Fruit fly (Drosophila melanogaster) whole organism, embryonic: ENCODE results near the gene CG43051.

Source experiments
- Bteb2 ChIP-seq: fragments of 200-800 bp; sonication (Bioruptor generic); optimal IDR thresholded peaks from 2 replicates; lab custom pipeline; 2016; ENCODE audit warnings: missing biosample characterization, missing genetic modification characterization
- CG10979 ChIP-seq: fragments of 200-800 bp; sonication (Bioruptor generic); optimal IDR thresholded peaks from 2 replicates; lab custom pipeline; 2018; ENCODE audit warnings: missing biosample characterization, mild to moderate bottlenecking, missing genetic modification characterization, moderate library complexity
- CG11247 ChIP-seq: fragments of 200-800 bp; sonication (Bioruptor generic); IDR thresholded peaks from 2 replicates; pipeline ENCODE4 v1.3.6; 2022; ENCODE audit warnings: missing biosample characterization, missing genetic modification characterization
- CG11504 ChIP-seq: fragments of 200-800 bp; sonication (Bioruptor generic); optimal IDR thresholded peaks from 3 replicates; lab custom pipeline; 2019; ENCODE audit warnings: missing biosample characterization, mild to moderate bottlenecking, missing genetic modification characterization, moderate library complexity
- CG11696 ChIP-seq: fragments of 200-800 bp; sonication (Bioruptor generic); IDR thresholded peaks from 2 replicates; pipeline ENCODE4 v1.3.6; 2022; ENCODE audit warnings: missing biosample characterization, missing genetic modification characterization
- CG12391 ChIP-seq: fragments of 200-800 bp; sonication (Bioruptor generic); optimal IDR thresholded peaks from 3 replicates; lab custom pipeline; 2018; ENCODE audit warnings: missing biosample characterization, mild to moderate bottlenecking, missing genetic modification characterization, moderate library complexity
- CG15269 ChIP-seq: fragments of 200-800 bp; sonication (Bioruptor generic); optimal IDR thresholded peaks from 2 replicates; lab custom pipeline; 2018; ENCODE audit warnings: missing biosample characterization, mild to moderate bottlenecking, missing genetic modification characterization, moderate library complexity
- CG17568 ChIP-seq: fragments of 200-800 bp; sonication (Bioruptor generic); optimal IDR thresholded peaks from 2 replicates; lab custom pipeline; 2018; ENCODE audit warnings: missing biosample characterization, mild to moderate bottlenecking, missing genetic modification characterization, moderate library complexity
- CG2678 ChIP-seq: fragments of 200-800 bp; sonication (Bioruptor generic); optimal IDR thresholded peaks from 3 replicates; lab custom pipeline; 2019; ENCODE audit warnings: missing biosample characterization, mild to moderate bottlenecking, missing genetic modification characterization, moderate library complexity
- CG3163 ChIP-seq: fragments of 200-800 bp; sonication (Bioruptor generic); optimal IDR thresholded peaks from 3 replicates; lab custom pipeline; 2016; ENCODE audit warnings: missing biosample characterization, missing genetic modification characterization
- CG32767 ChIP-seq: fragments of 200-800 bp; sonication (Bioruptor generic); IDR thresholded peaks from 2 replicates; pipeline ENCODE4 v1.3.6; 2022; ENCODE audit warnings: missing biosample characterization, missing genetic modification characterization
- CG3995 ChIP-seq: fragments of 200-800 bp; sonication (Bioruptor generic); optimal IDR thresholded peaks from 3 replicates; lab custom pipeline; 2016; ENCODE audit warnings: missing biosample characterization, missing genetic modification characterization
- CG7271 ChIP-seq: fragments of 200-800 bp; sonication (Bioruptor generic); optimal IDR thresholded peaks from 2 replicates; lab custom pipeline; 2018; ENCODE audit warnings: missing biosample characterization, mild to moderate bottlenecking, missing genetic modification characterization, moderate library complexity
- CG7839 ChIP-seq: fragments of 200-800 bp; sonication (Bioruptor generic); optimal IDR thresholded peaks from 3 replicates; lab custom pipeline; 2018; ENCODE audit warnings: missing biosample characterization, mild to moderate bottlenecking, missing genetic modification characterization, moderate library complexity
- CG8944 ChIP-seq: fragments of 200-800 bp; sonication (Bioruptor generic); optimal IDR thresholded peaks from 3 replicates; lab custom pipeline; 2016; ENCODE audit warnings: missing biosample characterization, missing genetic modification characterization
- CG9932 ChIP-seq: fragments of 200-800 bp; sonication (Bioruptor generic); IDR thresholded peaks from 2 replicates; pipeline ENCODE4 v1.3.6; 2022; ENCODE audit warnings: missing biosample characterization, missing genetic modification characterization
- CTCF ChIP-seq: fragments of 200-800 bp; sonication (Bioruptor generic); optimal IDR thresholded peaks from 2 replicates; lab custom pipeline; 2017; ENCODE audit warnings: missing biosample characterization, mild to moderate bottlenecking, missing genetic modification characterization, moderate library complexity
- D19A ChIP-seq: fragments of 200-800 bp; optimal IDR thresholded peaks from 3 replicates; lab custom pipeline; 2019; ENCODE audit warnings: missing biosample characterization, mild to moderate bottlenecking, missing genetic modification characterization, moderate library complexity
- Dip3 ChIP-seq: fragments of 200-800 bp; sonication (Bioruptor generic); optimal IDR thresholded peaks from 3 replicates; lab custom pipeline; 2016; ENCODE audit warnings: missing biosample characterization, missing genetic modification characterization
- Ets65A ChIP-seq: fragments of 200-800 bp; sonication (Bioruptor generic); peaks from one replicate; lab custom pipeline; 2016; ENCODE audit warnings: missing biosample characterization, missing genetic modification characterization
- Gsc ChIP-seq: fragments of 200-800 bp; sonication (Bioruptor generic); IDR thresholded peaks from 2 replicates; pipeline ENCODE4 v1.3.6; 2022; ENCODE audit warnings: missing biosample characterization, missing genetic modification characterization
- HLH3B ChIP-seq: fragments of 200-800 bp; sonication (Bioruptor generic); IDR thresholded peaks from 2 replicates; pipeline ENCODE4 v1.3.6; 2022; ENCODE audit warnings: missing biosample characterization, missing genetic modification characterization
- HmgZ ChIP-seq: fragments of 200-800 bp; sonication (Bioruptor generic); optimal IDR thresholded peaks from 2 replicates; lab custom pipeline; 2018; ENCODE audit warnings: missing biosample characterization, mild to moderate bottlenecking, missing genetic modification characterization
- Kr ChIP-seq: fragments of 200-800 bp; sonication (Bioruptor generic); optimal IDR thresholded peaks from 2 replicates; lab custom pipeline; 2017; ENCODE audit warnings: missing biosample characterization, mild to moderate bottlenecking, missing genetic modification characterization
- NC2α ChIP-seq: fragments of 200-800 bp; sonication (Bioruptor generic); optimal IDR thresholded peaks from 2 replicates; lab custom pipeline; 2016; ENCODE audit warnings: missing biosample characterization, missing genetic modification characterization
- Optix ChIP-seq: fragments of 200-800 bp; sonication (Bioruptor generic); IDR thresholded peaks from 3 replicates; pipeline ENCODE4 v1.3.6; 2022; ENCODE audit warnings: missing biosample characterization, missing genetic modification characterization
- Poxn ChIP-seq: fragments of 200-800 bp; sonication (Bioruptor generic); IDR thresholded peaks from 2 replicates; pipeline ENCODE4 v1.3.6; 2022; ENCODE audit warnings: missing biosample characterization, missing genetic modification characterization
- Sox100B ChIP-seq: fragments of 200-800 bp; sonication (Bioruptor generic); optimal IDR thresholded peaks from 3 replicates; lab custom pipeline; 2018; ENCODE audit warnings: missing biosample characterization, mild to moderate bottlenecking, missing genetic modification characterization
- Sox102F ChIP-seq: fragments of 200-800 bp; sonication (Bioruptor generic); optimal IDR thresholded peaks from 2 replicates; lab custom pipeline; 2018; ENCODE audit warnings: missing biosample characterization, mild to moderate bottlenecking, missing genetic modification characterization, moderate library complexity
- ab ChIP-seq: fragments of 200-800 bp; sonication (Bioruptor generic); optimal IDR thresholded peaks from 2 replicates; lab custom pipeline; 2016; ENCODE audit warnings: missing biosample characterization, missing genetic modification characterization
- ap ChIP-seq: fragments of 200-800 bp; sonication (Bioruptor generic); IDR thresholded peaks from 2 replicates; pipeline ENCODE4 v1.3.6; 2022; ENCODE audit warnings: missing biosample characterization, missing genetic modification characterization
- ase ChIP-seq: fragments of 200-800 bp; sonication (Bioruptor generic); IDR thresholded peaks from 3 replicates; pipeline ENCODE4 v1.3.6; 2022; ENCODE audit warnings: missing biosample characterization, missing genetic modification characterization
- chm ChIP-seq: fragments of 200-800 bp; sonication (Bioruptor generic); IDR thresholded peaks from 2 replicates; pipeline ENCODE4 v1.3.6; 2022; ENCODE audit warnings: missing biosample characterization, missing genetic modification characterization
- dmrt11E ChIP-seq: fragments of 200-800 bp; sonication (Bioruptor generic); optimal IDR thresholded peaks from 3 replicates; lab custom pipeline; 2018; ENCODE audit warnings: missing biosample characterization, mild to moderate bottlenecking, missing genetic modification characterization, moderate library complexity
- dmrt99B ChIP-seq: fragments of 200-800 bp; sonication (Bioruptor generic); optimal IDR thresholded peaks from 2 replicates; lab custom pipeline; 2018; ENCODE audit warnings: missing biosample characterization, mild to moderate bottlenecking, missing genetic modification characterization, moderate library complexity
- exex ChIP-seq: fragments of 200-800 bp; sonication (Bioruptor generic); optimal IDR thresholded peaks from 4 replicates; lab custom pipeline; 2018; ENCODE audit warnings: missing biosample characterization, mild to moderate bottlenecking, missing genetic modification characterization, moderate library complexity
- fd102C ChIP-seq: fragments of 200-800 bp; sonication (Bioruptor generic); optimal IDR thresholded peaks from 2 replicates; lab custom pipeline; 2018; ENCODE audit warnings: missing biosample characterization, mild to moderate bottlenecking, missing genetic modification characterization, moderate library complexity
- lbe ChIP-seq: fragments of 200-800 bp; sonication (Bioruptor generic); optimal IDR thresholded peaks from 2 replicates; lab custom pipeline; 2016; ENCODE audit warnings: missing biosample characterization, mild to moderate bottlenecking, missing genetic modification characterization
- lmd ChIP-seq: fragments of 200-800 bp; sonication (Bioruptor generic); IDR thresholded peaks from 2 replicates; pipeline ENCODE4 v1.3.6; 2022; ENCODE audit warnings: missing biosample characterization, missing genetic modification characterization
- mam ChIP-seq: fragments of 200-800 bp; sonication (Bioruptor generic); optimal IDR thresholded peaks from 3 replicates; lab custom pipeline; 2016; ENCODE audit warnings: missing biosample characterization, missing genetic modification characterization
- scrt ChIP-seq: fragments of 200-800 bp; sonication (Bioruptor generic); optimal IDR thresholded peaks from 2 replicates; lab custom pipeline; 2018; ENCODE audit warnings: missing biosample characterization, mild to moderate bottlenecking, missing genetic modification characterization, moderate library complexity
- sr ChIP-seq: fragments of 200-800 bp; sonication (Bioruptor generic); IDR thresholded peaks from 3 replicates; pipeline ENCODE4 v1.3.6; 2022; ENCODE audit warnings: missing biosample characterization, missing genetic modification characterization
- tgo ChIP-seq: fragments of 200-800 bp; sonication (Bioruptor generic); IDR thresholded peaks from 3 replicates; pipeline ENCODE4 v1.3.6; 2022; ENCODE audit warnings: missing biosample characterization, missing genetic modification characterization
- twi ChIP-seq: fragments of 200-800 bp; optimal IDR thresholded peaks from 2 replicates; lab custom pipeline; 2019; ENCODE audit warnings: missing biosample characterization, mild to moderate bottlenecking, missing genetic modification characterization, moderate library complexity
- yki ChIP-seq: fragments of >200 bp; optimal IDR thresholded peaks from 3 replicates; lab custom pipeline; 2018
- zfh1 ChIP-seq: fragments of 200-800 bp; sonication (Bioruptor generic); IDR thresholded peaks from 3 replicates; pipeline ENCODE4 v1.3.6; 2022; ENCODE audit warnings: missing biosample characterization, missing genetic modification characterization

CG43051 gene

DNA sequence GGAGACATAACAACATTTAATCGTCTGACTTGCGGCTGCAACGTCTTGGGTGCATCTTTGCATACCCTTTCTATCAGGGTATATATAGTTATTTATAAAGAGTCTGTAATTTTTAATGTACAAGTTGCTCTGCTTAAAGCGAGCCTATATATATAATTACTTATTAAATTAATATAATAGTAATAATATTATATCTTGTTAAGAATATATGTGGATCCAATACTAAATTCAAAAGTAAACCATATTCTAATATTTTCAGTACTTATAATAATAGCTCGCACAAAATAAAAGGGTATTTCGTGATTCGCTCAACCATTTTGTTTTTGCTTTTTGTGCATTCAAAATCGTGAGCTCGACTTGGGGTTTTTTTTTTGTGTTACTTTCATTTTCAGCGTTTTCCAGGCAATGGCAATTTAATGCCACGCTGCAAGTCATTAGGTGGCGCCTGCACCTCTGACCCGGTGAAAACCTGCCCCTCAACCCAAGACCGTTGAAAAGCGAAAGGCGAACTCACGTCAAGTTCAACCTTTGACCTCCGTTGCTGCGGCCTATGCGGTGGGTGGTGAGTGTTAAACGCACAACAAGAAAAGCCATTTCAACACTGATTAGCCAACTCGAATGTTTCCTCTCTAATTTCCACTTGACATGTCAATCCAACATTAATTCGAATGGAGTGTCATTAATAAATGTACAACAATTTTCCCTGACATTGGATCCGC lies 21.7 kb upstream of the CG43051 start (continued):
- TF ChIP-seq CG3163 (GFP tag; lab: Kevin White, UChicago) (no peak), Optix (GFP tag; lab: Robert Waterston, UW) (0 out of 3 replicates have a peak, but pooled peaks have one; percentile 35), CG17568 (no peak), chm (GFP tag; lab: Robert Waterston, UW) (no peak), CG12391 (no peak), Sox100B (GFP tag; lab: Kevin White, UChicago) (peak; percentile 33), Poxn (GFP tag; lab: Robert Waterston, UW) (no peak), fd102C (GFP tag; lab: Kevin White, UChicago) (no peak), Ets65A (GFP tag; lab: Kevin White, UChicago) (no peak), NC2α (GFP tag; lab: Kevin White, UChicago) (no peak), Gsc (GFP tag; lab: Robert Waterston, UW) (no peak), ase (GFP tag; lab: Robert Waterston, UW) (no peak), CG8944 (no peak), CG7839 (tag; lab: Kevin White, UChicago) (peak; percentile 16), lbe (GFP tag; lab: Kevin White, UChicago) (no peak), exex (tag; lab: Kevin White, UChicago) (no peak), yki (lab: Kevin White, UChicago) (no peak), CTCF (GFP tag; lab: Kevin White, UChicago) (no peak), ap (GFP tag; lab: Robert Waterston, UW) (no peak), CG3995 (GFP tag; lab: Kevin White, UChicago) (no peak), twi (tag; lab: Kevin White, UChicago) (no peak), ab (GFP tag; lab: Kevin White, UChicago) (no peak), HLH3B (no peak), Sox102F (GFP tag; lab: Kevin White, UChicago) (peak; percentile 43), scrt (GFP tag; lab: Kevin White, UChicago) (no peak), D19A (peak; percentile 93), tgo (GFP tag; lab: Robert Waterston, UW) (no peak), Kr (no peak), CG11247 (GFP tag; lab: Robert Waterston, UW) (no peak), mam (GFP tag; lab: Kevin White, UChicago) (no peak), CG10979 (peak; percentile 1), CG7271 (tag; lab: Kevin White, UChicago) (no peak), CG11696 (no peak), dmrt11E (tag; lab: Kevin White, UChicago) (no peak), lmd (GFP tag; lab: Robert Waterston, UW) (no peak), Dip3 (GFP tag; lab: Kevin White, UChicago) (no peak), CG2678 (tag; lab: Kevin White, UChicago) (peak; percentile 24), CG11504 (tag; lab: Kevin White, UChicago) (peak; percentile 52), sr (no peak), CG9932 (GFP tag; lab: Robert Waterston, UW) (no peak), zfh1 (GFP tag; lab: Robert Waterston, UW) (0 out of 3 replicates have a peak, but pooled peaks have one; percentile 24), HmgZ (no peak), CG32767 (GFP tag; lab: Robert Waterston, UW) (no peak), dmrt99B (tag; lab: Kevin White, UChicago) (peak; percentile 45), CG15269 (tag; lab: Kevin White, UChicago) (peak; percentile 2), Bteb2 (no peak)
